Fruit fly (Drosophila melanogaster): ENCODE results near the gene SkpA.

DNA sequence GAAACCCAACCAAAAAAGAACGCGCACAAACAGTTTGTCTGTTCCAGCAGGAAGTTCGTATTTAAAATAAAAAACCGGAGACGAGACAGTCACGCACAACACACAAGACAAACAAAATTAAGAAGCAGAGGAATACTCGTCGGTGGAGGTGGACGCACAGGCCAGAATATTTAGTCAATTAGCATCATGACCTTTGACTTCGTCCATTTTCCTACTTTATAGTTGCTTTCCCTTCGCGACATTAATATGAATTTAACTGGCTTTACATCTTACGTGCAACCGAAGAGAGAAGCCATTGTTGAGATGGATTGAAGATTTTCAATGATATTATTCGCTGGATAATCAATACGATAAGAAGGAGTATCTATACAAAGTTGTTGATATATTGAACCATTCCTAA is 46.6 kb downstream of the SkpA start:
- TF ChIP-seq CG14711 (tag; optimal IDR thresholded peaks at IDR 0.05) (no peak), pad (GFP tag; optimal IDR thresholded peaks at IDR 0.05) (no peak), bab1 (GFP tag; optimal IDR thresholded peaks at IDR 0.05) (no peak), cic (GFP tag; optimal IDR thresholded peaks at IDR 0.05) (no peak), toe (GFP tag; optimal IDR thresholded peaks at IDR 0.05) (no peak), cnc (optimal IDR thresholded peaks at IDR 0.05) (no peak), CG12768 (GFP tag; optimal IDR thresholded peaks at IDR 0.05) (no peak)

Data from whole organism, adult.